Fruit fly (Drosophila melanogaster) whole organism, embryonic: ENCODE measurements around the gene ZnT63C.

Experiments used
- CG17802 ChIP-seq: fragments of 200-800 bp; sonication (Bioruptor generic); optimal IDR thresholded peaks from 2 replicates; lab custom pipeline; 2018; ENCODE audit warnings: missing biosample characterization, mild to moderate bottlenecking, missing genetic modification characterization, moderate library complexity
- D ChIP-seq, 2 experiments: fragments of 200-800 bp in 1 of 2; fragments of >200 bp in 1 of 2; sonication (Bioruptor generic) in 1 of 2; optimal IDR thresholded peaks; 2 replicates in 1 of 2; 3 replicates in 1 of 2; lab custom pipeline; 2017; ENCODE audit warnings: mild to moderate bottlenecking in 1 of 2, missing biosample characterization in 1 of 2, missing genetic modification characterization in 1 of 2, missing genetic modification reagents in 1 of 2
- tgo ChIP-seq: fragments of 200-800 bp; sonication (Bioruptor generic); IDR thresholded peaks from 3 replicates; pipeline ENCODE4 v1.3.6; 2022; ENCODE audit warnings: missing biosample characterization, missing genetic modification characterization

DNA sequence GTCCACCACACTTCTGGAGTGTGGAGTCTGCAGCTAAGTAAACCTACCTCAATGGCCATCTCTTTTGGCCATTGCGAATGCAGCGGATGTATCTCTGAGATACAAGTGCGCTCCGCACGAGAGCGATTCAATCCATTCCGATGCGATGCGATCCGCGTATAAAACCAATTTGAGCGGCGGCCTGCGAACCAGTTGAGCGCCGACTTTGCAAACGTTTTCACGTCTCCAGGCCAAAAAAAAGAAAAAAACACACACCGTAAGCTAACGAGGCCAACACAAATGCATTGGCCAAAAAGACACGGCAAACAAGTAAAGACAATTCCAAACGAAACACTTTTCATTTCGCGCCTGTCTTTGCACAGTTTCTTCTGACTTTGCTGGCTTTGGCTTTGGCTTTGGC is 45.8 kb upstream of the ZnT63C start, which contains the start of gene ckd:
- no peak for TF ChIP-seq D (optimal IDR thresholded peaks at IDR 0.05; lab: Kevin White, UChicago)
- no peak for TF ChIP-seq D (GFP tag; optimal IDR thresholded peaks at IDR 0.05; lab: Kevin White, UChicago)
- no peak for TF ChIP-seq tgo (GFP tag; lab: Robert Waterston, UW)
- no peak for TF ChIP-seq CG17802 (tag; lab: Kevin White, UChicago)
